Worm (Caenorhabditis elegans) whole organism, early embryonic: ENCODE results near the gene unc-52.

Source experiments
- ceh-13 ChIP-seq: fragments of 200-800 bp; sonication (Bioruptor generic); optimal IDR thresholded peaks from 2 replicates; lab custom pipeline; 2018; ENCODE audit warnings: mild to moderate bottlenecking, missing genetic modification characterization, missing compliant biosample characterization
- flt-1 ChIP-seq: fragments of 200-800 bp; sonication (Bioruptor generic); IDR thresholded peaks from 2 replicates; pipeline ENCODE4 v1.3.6; 2022; ENCODE audit warnings: missing genetic modification characterization, missing compliant biosample characterization
- sea-1 ChIP-seq: fragments of 200-800 bp; sonication (Bioruptor generic); conservative IDR thresholded peaks from 2 replicates; pipeline ENCODE4 v1.3.6; 2022; ENCODE audit warnings: missing genetic modification characterization, missing compliant biosample characterization

- TF ChIP-seq sea-1 (GFP tag; lab: Robert Waterston, UW) (no peak), flt-1 (no peak), ceh-13 (GFP tag; lab: Kevin White, UChicago) (no peak)
Measured at ce11 chrII:14618158-14618557, 66.1 kb downstream of the unc-52 start.
